Worm (Caenorhabditis elegans) whole organism, early embryonic: ENCODE measurements around the gene srd-35.

ENCODE experiments used
- F13C5.2 ChIP-seq: sonication (generic microtip); optimal IDR thresholded peaks from 2 replicates; lab custom pipeline; 2017; ENCODE audit warnings: mild to moderate bottlenecking, missing genetic modification characterization, inconsistent platforms, missing compliant biosample characterization
- ama-1 ChIP-seq: fragments of 150-350 bp; optimal IDR thresholded peaks from 2 replicates; lab custom pipeline; 2014
- flt-1 ChIP-seq: fragments of 200-800 bp; sonication (Bioruptor generic); IDR thresholded peaks from 2 replicates; pipeline ENCODE4 v1.3.6; 2022; ENCODE audit warnings: missing genetic modification characterization, missing compliant biosample characterization
- hnd-1 ChIP-seq: sonication (generic microtip); optimal IDR thresholded peaks from 2 replicates; lab custom pipeline; 2016; ENCODE audit warnings: missing genetic modification characterization, missing compliant biosample characterization
- sea-1 ChIP-seq: fragments of 200-800 bp; sonication (Bioruptor generic); conservative IDR thresholded peaks from 2 replicates; pipeline ENCODE4 v1.3.6; 2022; ENCODE audit warnings: missing genetic modification characterization, missing compliant biosample characterization

DNA sequence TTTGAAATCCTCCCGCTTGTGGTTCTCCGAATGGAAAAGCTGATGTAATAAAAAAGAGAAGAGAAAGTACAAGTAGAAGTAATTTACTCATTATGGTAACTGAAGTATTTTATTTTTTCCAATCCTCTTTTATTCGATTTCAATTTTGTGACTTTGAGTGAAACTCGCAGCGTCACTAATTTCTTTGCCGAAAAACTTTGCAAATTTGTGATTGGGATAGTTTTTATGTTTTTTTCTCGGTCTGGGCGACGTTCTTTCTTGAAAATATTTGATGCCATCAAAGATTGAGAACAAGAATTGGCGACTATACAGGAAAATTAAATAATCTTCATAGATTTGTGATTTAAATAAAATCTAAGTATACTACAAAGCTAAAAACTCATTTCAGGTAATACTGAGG, 35.4 kb downstream of the srd-35 start, which contains the start of gene far-4:
- TF ChIP-seq sea-1 (GFP tag; lab: Robert Waterston, UW), result no peak
- no peak for TF ChIP-seq flt-1 (GFP tag; lab: Robert Waterston, UW)
- no peak for TF ChIP-seq ama-1
- TF ChIP-seq hnd-1 (tag; lab: Kevin White, UChicago), result no peak
- no peak for TF ChIP-seq F13C5.2 (tag; lab: Kevin White, UChicago)
